Worm (Caenorhabditis elegans) whole organism, L4/young adult: ENCODE data around the gene C03C10.5.

Experiments
- W03F9.2 ChIP-seq: fragments of 150-350 bp; optimal IDR thresholded peaks from 2 replicates; lab custom pipeline; 2014; ENCODE audit warnings: missing biosample characterization, missing genetic modification characterization
- dao-5 ChIP-seq: sonication (generic microtip); optimal IDR thresholded peaks from 2 replicates; lab custom pipeline; 2016; ENCODE audit warnings: missing genotype, missing genetic modification characterization, moderate library complexity, missing compliant biosample characterization
- him-1 ChIP-seq: sonication (generic microtip); optimal IDR thresholded peaks from 2 replicates; lab custom pipeline; 2016; ENCODE audit warnings: missing genotype, missing genetic modification reagents, missing genetic modification characterization, missing compliant biosample characterization

Gene C03C10.5

ce11 chrIII:4092020-4092419 lies at the start of gene C03C10.5:
TSS of gene C03C10.5 (minus strand) at chrIII:4092120.
- TF ChIP-seq dao-5 (no peak), W03F9.2 (no peak), him-1 (tag; lab: Kevin White, UChicago) (no peak)

ce11 chrIII:4137180-4137579 lies 45.3 kb upstream of the C03C10.5 start:
- TF ChIP-seq him-1 (tag; lab: Kevin White, UChicago): no peak
- TF ChIP-seq W03F9.2: no peak
- TF ChIP-seq dao-5: no peak

ce11 chrIII:4134059-4134458 lies 42.1 kb upstream of the C03C10.5 start:
- TF ChIP-seq W03F9.2 (no peak), dao-5 (no peak), him-1 (tag; lab: Kevin White, UChicago) (no peak)

ce11 chrIII:4131814-4132555 lies 40.1 kb upstream of the C03C10.5 start:
- TF ChIP-seq him-1 (tag; lab: Kevin White, UChicago) (no peak), dao-5 (no peak), W03F9.2 (no peak)

ce11 chrIII:4123900-4124299 lies 32.0 kb upstream of the C03C10.5 start:
- TF ChIP-seq dao-5 (no peak), him-1 (tag; lab: Kevin White, UChicago) (no peak), W03F9.2 (no peak)

- TF ChIP-seq W03F9.2 (no peak), dao-5 (no peak), him-1 (tag; lab: Kevin White, UChicago) (no peak)
Measured at ce11 chrIII:4123277-4123676, 31.4 kb upstream of the C03C10.5 start.

ce11 chrIII:4120386-4120785 lies 28.5 kb upstream of the C03C10.5 start:
- no peak for TF ChIP-seq dao-5
- TF ChIP-seq him-1 (tag; lab: Kevin White, UChicago): no peak
- TF ChIP-seq W03F9.2: no peak

- no peak for TF ChIP-seq dao-5
- TF ChIP-seq him-1 (tag; lab: Kevin White, UChicago): no peak
- no peak for TF ChIP-seq W03F9.2
Measured at ce11 chrIII:4119736-4120135, 27.8 kb upstream of the C03C10.5 start.

ce11 chrIII:4115085-4115484 lies 23.2 kb upstream of the C03C10.5 start, which contains the start of gene unc-103:
TSS of gene unc-103 (plus strand) at chrIII:4115385.
- TF ChIP-seq W03F9.2 (no peak), dao-5 (no peak), him-1 (tag; lab: Kevin White, UChicago) (no peak)

- no peak for TF ChIP-seq him-1 (tag; lab: Kevin White, UChicago)
Measured at ce11 chrIII:4113594-4113993, 21.7 kb upstream of the C03C10.5 start.

ce11 chrIII:4107929-4108520 lies 16.1 kb upstream of the C03C10.5 start:
- TF ChIP-seq W03F9.2 (no peak), dao-5 (no peak), him-1 (tag; lab: Kevin White, UChicago) (no peak)

ce11 chrIII:4107227-4107626 lies 15.3 kb upstream of the C03C10.5 start:
- TF ChIP-seq him-1 (tag; lab: Kevin White, UChicago): no peak

- TF ChIP-seq W03F9.2 (no peak), dao-5 (no peak), him-1 (tag; lab: Kevin White, UChicago) (no peak)
Measured at ce11 chrIII:4106611-4107010, 14.7 kb upstream of the C03C10.5 start.

ce11 chrIII:4103171-4103570 lies 11.3 kb upstream of the C03C10.5 start:
- TF ChIP-seq dao-5: no peak
- no peak for TF ChIP-seq W03F9.2
- no peak for TF ChIP-seq him-1 (tag; lab: Kevin White, UChicago)

- TF ChIP-seq dao-5: no peak
- no peak for TF ChIP-seq him-1 (tag; lab: Kevin White, UChicago)
- TF ChIP-seq W03F9.2: no peak
Measured at ce11 chrIII:4102039-4102438, 10.1 kb upstream of the C03C10.5 start.

ce11 chrIII:4101016-4101415 lies 9.1 kb upstream of the C03C10.5 start:
- TF ChIP-seq dao-5: no peak
